1 worm cellular context compared by ENCODE assay signal in genomic region chrV:19125812-19126211, ce11.
TF ChIP-seq lines count a peak whose summit lies in the region.

No protein-coding gene starts in this region.

TF ChIP-seq in whole organism, L4 larva, 104 proteins besides CTCF, POLR2A, EP300 and RAD21 (continued from another document):
- peak; percentile 89 for TF ChIP-seq hlh-30 (tag; optimal IDR thresholded peaks at IDR 0.05; lab: Kevin White, UChicago; ENCODE audit: insufficient read depth)
- TF ChIP-seq zip-2 (tag; optimal IDR thresholded peaks at IDR 0.05; lab: Kevin White, UChicago) = no peak
- TF ChIP-seq spr-3 (GFP tag; optimal IDR thresholded peaks at IDR 0.05; lab: Kevin White, UChicago) = no peak
- no peak for TF ChIP-seq ceh-28 (tag; optimal IDR thresholded peaks at IDR 0.05; lab: Kevin White, UChicago)
- peak; percentile 70 for TF ChIP-seq Y5F2A.4 (GFP tag; optimal IDR thresholded peaks at IDR 0.05; lab: Kevin White, UChicago)
- TF ChIP-seq rbr-2 (tag; optimal IDR thresholded peaks at IDR 0.05; lab: Kevin White, UChicago) = peak; percentile 34
- peak; percentile 64 for TF ChIP-seq mes-2 (tag; optimal IDR thresholded peaks at IDR 0.05; lab: Kevin White, UChicago; ENCODE audit: poor library complexity, severe bottlenecking)
- no peak for TF ChIP-seq mxl-2 (GFP tag; conservative IDR thresholded peaks at IDR 0.05; lab: Robert Waterston, UW)
- TF ChIP-seq T20F7.1 (GFP tag; optimal IDR thresholded peaks at IDR 0.05; lab: Kevin White, UChicago) = peak; percentile 78
- TF ChIP-seq aha-1 (tag; lab: Kevin White, UChicago) = no peak
- TF ChIP-seq dpl-1 (GFP tag; optimal IDR thresholded peaks at IDR 0.05; lab: Kevin White, UChicago) = peak; percentile 8
- no peak for TF ChIP-seq fos-1 (tag; optimal IDR thresholded peaks at IDR 0.05; lab: Kevin White, UChicago)
- peak; percentile 20 for TF ChIP-seq zfp-2 (tag; optimal IDR thresholded peaks at IDR 0.05; lab: Kevin White, UChicago)
- peak; percentile 78 for TF ChIP-seq F26F4.8 (GFP tag; conservative IDR thresholded peaks at IDR 0.05; lab: Robert Waterston, UW)
- no peak for TF ChIP-seq duxl-1 (tag; optimal IDR thresholded peaks at IDR 0.05; lab: Kevin White, UChicago; ENCODE audit: poor library complexity)
- TF ChIP-seq lsy-2 (tag; optimal IDR thresholded peaks at IDR 0.05; lab: Kevin White, UChicago) = peak in 1 of 2 experiments; percentile 65
- TF ChIP-seq F44E2.7 (GFP tag; IDR thresholded peaks at IDR 0.05; lab: Robert Waterston, UW) = no peak
- no peak for TF ChIP-seq spr-1 (tag; optimal IDR thresholded peaks at IDR 0.05; lab: Kevin White, UChicago)
- peak; percentile 81 for TF ChIP-seq vab-7 (GFP tag; IDR thresholded peaks at IDR 0.05; lab: Robert Waterston, UW)
- peak; percentile 92 for TF ChIP-seq pha-4 (GFP tag; IDR thresholded peaks at IDR 0.05; lab: Robert Waterston, UW)
- TF ChIP-seq pha-4 (tag; optimal IDR thresholded peaks at IDR 0.05; lab: Kevin White, UChicago) = no peak
- no peak for TF ChIP-seq zag-1 (tag; optimal IDR thresholded peaks at IDR 0.05; lab: Kevin White, UChicago)
- no peak; the same call in 1 of the 2 replicates for TF ChIP-seq nhr-42 (GFP tag; IDR thresholded peaks at IDR 0.05; lab: Robert Waterston, UW)
- TF ChIP-seq ZK546.5 (tag; optimal IDR thresholded peaks at IDR 0.05; lab: Kevin White, UChicago) = no peak
- TF ChIP-seq hmg-1.1 (GFP tag; IDR thresholded peaks at IDR 0.05; lab: Robert Waterston, UW) = peak; percentile 91
- TF ChIP-seq nhr-111 (GFP tag; optimal IDR thresholded peaks at IDR 0.05; lab: Kevin White, UChicago) = peak; percentile 62
- TF ChIP-seq lim-7 (GFP tag; IDR thresholded peaks at IDR 0.05; lab: Robert Waterston, UW) = peak; percentile 91
- TF ChIP-seq Y105C5A.15 (GFP tag; IDR thresholded peaks at IDR 0.05; lab: Robert Waterston, UW) = peak; percentile 78
- TF ChIP-seq dmd-9 (GFP tag; IDR thresholded peaks at IDR 0.05; lab: Robert Waterston, UW) = peak; percentile 58; the same call in 1 of the 2 replicates
- TF ChIP-seq hif-1 (tag; optimal IDR thresholded peaks at IDR 0.05; lab: Kevin White, UChicago) = peak in 1 of 2 experiments; percentile 63
- TF ChIP-seq lin-13 (GFP tag; optimal IDR thresholded peaks at IDR 0.05; lab: Kevin White, UChicago) = peak; percentile 50
- no peak for TF ChIP-seq lir-3 (tag; optimal IDR thresholded peaks at IDR 0.05; lab: Kevin White, UChicago)
- no peak for TF ChIP-seq nhr-10 (tag; optimal IDR thresholded peaks at IDR 0.05; lab: Kevin White, UChicago)
- TF ChIP-seq daf-19 (GFP tag; conservative IDR thresholded peaks at IDR 0.05; lab: Robert Waterston, UW) = no peak
- TF ChIP-seq nhr-41 (GFP tag; IDR thresholded peaks at IDR 0.05; lab: Robert Waterston, UW) = 0 out of 2 replicates have a peak, but pooled peaks have one; percentile 71
- no peak for TF ChIP-seq ZK337.2 (GFP tag; IDR thresholded peaks at IDR 0.05; lab: Robert Waterston, UW)
- peak; percentile 83 for TF ChIP-seq dmd-8 (GFP tag; IDR thresholded peaks at IDR 0.05; lab: Robert Waterston, UW)
- TF ChIP-seq nhr-28 (tag; optimal IDR thresholded peaks at IDR 0.05; lab: Kevin White, UChicago) = peak; percentile 27
- TF ChIP-seq ceh-82 (tag; optimal IDR thresholded peaks at IDR 0.05; lab: Kevin White, UChicago) = no peak
- no peak for TF ChIP-seq skn-1 (tag; optimal IDR thresholded peaks at IDR 0.05; lab: Kevin White, UChicago)
- TF ChIP-seq madf-9 (GFP tag; conservative IDR thresholded peaks at IDR 0.05; lab: Robert Waterston, UW) = peak; percentile 81
